Worm (Caenorhabditis elegans) whole organism, L4 larva: Measurements from ENCODE around the gene M110.10.

Experiments used
- D1046.2 ChIP-seq: fragments of 200-800 bp; sonication (Bioruptor generic); IDR thresholded peaks from 2 replicates; pipeline ENCODE4 v1.3.6; 2022; ENCODE audit warnings: missing genetic modification characterization, missing compliant biosample characterization
- F26F4.8 ChIP-seq: fragments of 200-800 bp; sonication (Bioruptor generic); conservative IDR thresholded peaks from 2 replicates; pipeline ENCODE4 v1.3.6; 2022; ENCODE audit warnings: missing genetic modification characterization, missing compliant biosample characterization
- F37D6.2 ChIP-seq: sonication (generic microtip); optimal IDR thresholded peaks from 2 replicates; lab custom pipeline; 2016; ENCODE audit warnings: mild to moderate bottlenecking, missing genetic modification characterization, missing compliant biosample characterization
- R02D3.7 ChIP-seq: fragments of 150-350 bp; sonication (generic microtip); optimal IDR thresholded peaks from 3 replicates; lab custom pipeline; 2014; ENCODE audit warnings: missing biosample characterization, missing genetic modification characterization
- T26A8.4 ChIP-seq: fragments of 200-800 bp; sonication (Bioruptor generic); IDR thresholded peaks from 2 replicates; pipeline ENCODE4 v1.3.6; 2022; ENCODE audit warnings: missing genetic modification characterization, missing compliant biosample characterization
- Y105C5A.15 ChIP-seq: fragments of 200-800 bp; sonication (Bioruptor generic); IDR thresholded peaks from 2 replicates; pipeline ENCODE4 v1.3.6; 2022; ENCODE audit warnings: missing genetic modification characterization, missing compliant biosample characterization
- Y75B8A.6 ChIP-seq: fragments of 200-800 bp; sonication (Bioruptor generic); IDR thresholded peaks from 2 replicates; pipeline ENCODE4 v1.3.6; 2022; ENCODE audit warnings: missing genetic modification reagents, missing genetic modification characterization, missing compliant biosample characterization
- ZK546.5 ChIP-seq, 2 experiments: sonication (generic microtip); optimal IDR thresholded peaks; 2 replicates each; lab custom pipeline; 2017; ENCODE audit warnings: missing biosample characterization in 2 of 2, missing genetic modification characterization in 2 of 2
- arid-1 ChIP-seq: fragments of 200-800 bp; sonication (Bioruptor generic); conservative IDR thresholded peaks from 2 replicates; pipeline ENCODE4 v1.3.6; 2022; ENCODE audit warnings: missing genetic modification reagents, missing genetic modification characterization, missing compliant biosample characterization
- ceh-28 ChIP-seq: fragments of 150-350 bp; optimal IDR thresholded peaks from 2 replicates; lab custom pipeline; 2014; ENCODE audit warnings: missing biosample characterization, missing genetic modification reagents, missing genetic modification characterization
- ceh-44 ChIP-seq: fragments of 200-800 bp; sonication (Bioruptor generic); IDR thresholded peaks from 2 replicates; pipeline ENCODE4 v1.3.6; 2022; ENCODE audit warnings: missing genetic modification reagents, missing genetic modification characterization, missing compliant biosample characterization
- ceh-62 ChIP-seq: sonication (generic microtip); optimal IDR thresholded peaks from 2 replicates; lab custom pipeline; 2017; ENCODE audit warnings: missing biosample characterization, missing genetic modification characterization
- cey-2 ChIP-seq: sonication (generic microtip); optimal IDR thresholded peaks from 3 replicates; lab custom pipeline; 2017; ENCODE audit warnings: missing genetic modification characterization, mild to moderate bottlenecking, missing compliant biosample characterization, antibody characterized with exemption, borderline replicate concordance; ENCODE audit not compliant: insufficient read depth
- ctbp-1 ChIP-seq: fragments of 200-800 bp; sonication (Bioruptor generic); IDR thresholded peaks from 2 replicates; pipeline ENCODE4 v1.3.6; 2022; ENCODE audit warnings: missing genetic modification reagents, missing genetic modification characterization, missing compliant biosample characterization
- daf-16 ChIP-seq, 3 experiments: sonication (generic microtip); optimal IDR thresholded peaks; 2 replicates each; lab custom pipeline; 2016 to 2017; ENCODE audit warnings: missing genetic modification characterization in 3 of 3, missing genetic modification reagents in 3 of 3, mild to moderate bottlenecking in 2 of 3, missing compliant biosample characterization in 2 of 3, missing biosample characterization in 1 of 3, moderate library complexity in 1 of 3
- daf-8 ChIP-seq: fragments of 200-800 bp; sonication (Bioruptor generic); IDR thresholded peaks from 2 replicates; pipeline ENCODE4 v1.3.6; 2022; ENCODE audit warnings: missing genetic modification characterization, missing compliant biosample characterization
- dmd-6 ChIP-seq: fragments of 200-800 bp; sonication (Bioruptor generic); IDR thresholded peaks from 2 replicates; pipeline ENCODE4 v1.3.6; 2022; ENCODE audit warnings: missing genetic modification reagents, missing genetic modification characterization, missing compliant biosample characterization
- dve-1 ChIP-seq: sonication (generic microtip); optimal IDR thresholded peaks from 2 replicates; lab custom pipeline; 2017; ENCODE audit warnings: antibody characterized with exemption, mild to moderate bottlenecking, missing genetic modification characterization, missing compliant biosample characterization; ENCODE audit not compliant: insufficient read depth
- egl-27 ChIP-seq: sonication (generic microtip); optimal IDR thresholded peaks from 3 replicates; lab custom pipeline; 2017; ENCODE audit warnings: missing biosample characterization, missing genetic modification reagents, missing genetic modification characterization
- fkh-10 ChIP-seq: fragments of 150-350 bp; optimal IDR thresholded peaks from 2 replicates; lab custom pipeline; 2014; ENCODE audit warnings: missing biosample characterization, missing genetic modification reagents, missing genetic modification characterization
- hif-1 ChIP-seq, 2 experiments: sonication (generic microtip); optimal IDR thresholded peaks; 2 replicates each; lab custom pipeline; 2016 to 2017; ENCODE audit warnings: missing compliant biosample characterization in 2 of 2, missing genetic modification characterization in 2 of 2, missing genetic modification reagents in 2 of 2, missing genotype in 2 of 2, mild to moderate bottlenecking in 1 of 2
- hlh-11 ChIP-seq: fragments of 200-800 bp; sonication (Bioruptor generic); optimal IDR thresholded peaks from 2 replicates; lab custom pipeline; 2018; ENCODE audit warnings: mild to moderate bottlenecking, missing genetic modification characterization, missing compliant biosample characterization
- hlh-30 ChIP-seq: sonication (generic microtip); optimal IDR thresholded peaks from 2 replicates; lab custom pipeline; 2017; ENCODE audit warnings: antibody characterized with exemption, mild to moderate bottlenecking, missing genetic modification characterization, missing compliant biosample characterization; ENCODE audit not compliant: insufficient read depth
- hmg-1.1 ChIP-seq: fragments of 200-800 bp; sonication (Bioruptor generic); IDR thresholded peaks from 2 replicates; pipeline ENCODE4 v1.3.6; 2022; ENCODE audit warnings: missing genetic modification reagents, missing genetic modification characterization, missing compliant biosample characterization
- jun-1 ChIP-seq: fragments of 150-350 bp; optimal IDR thresholded peaks from 2 replicates; lab custom pipeline; 2014; ENCODE audit warnings: missing biosample characterization, missing genetic modification reagents, missing genetic modification characterization
- lim-7 ChIP-seq: fragments of 200-800 bp; sonication (Bioruptor generic); IDR thresholded peaks from 2 replicates; pipeline ENCODE4 v1.3.6; 2022; ENCODE audit warnings: missing genetic modification characterization, missing compliant biosample characterization
- lin-13 ChIP-seq: fragments of 150-350 bp; optimal IDR thresholded peaks from 2 replicates; lab custom pipeline; 2014; ENCODE audit warnings: missing biosample characterization, missing genetic modification reagents, missing genetic modification characterization
- lin-29 ChIP-seq: fragments of 200-800 bp; sonication (Bioruptor generic); IDR thresholded peaks from 2 replicates; pipeline ENCODE4 v1.3.6; 2022; ENCODE audit warnings: missing genetic modification reagents, missing genetic modification characterization, missing compliant biosample characterization
- lin-38 ChIP-seq: fragments of 200-800 bp; sonication (Bioruptor generic); IDR thresholded peaks from 2 replicates; pipeline ENCODE4 v1.3.6; 2022; ENCODE audit warnings: missing genetic modification reagents, missing genetic modification characterization, missing compliant biosample characterization
- lir-3 ChIP-seq: sonication (generic microtip); optimal IDR thresholded peaks from 2 replicates; lab custom pipeline; 2016; ENCODE audit warnings: mild to moderate bottlenecking, missing genetic modification characterization, missing compliant biosample characterization
- madf-5 ChIP-seq, 2 experiments: fragments of 200-800 bp; sonication (Bioruptor generic); IDR thresholded peaks; 2 replicates each; pipeline ENCODE4 v1.3.6; 2022; ENCODE audit warnings: missing compliant biosample characterization in 2 of 2, missing genetic modification characterization in 2 of 2
- mdl-1 ChIP-seq, 2 experiments: fragments of 150-350 bp in 1 of 2; sonication (generic microtip) in 1 of 2; optimal IDR thresholded peaks; 2 replicates each; lab custom pipeline; 2014 to 2017; ENCODE audit warnings: missing biosample characterization in 2 of 2, missing genetic modification characterization in 2 of 2
- mep-1 ChIP-seq: fragments of 150-350 bp; sonication (generic microtip); optimal IDR thresholded peaks from 3 replicates; lab custom pipeline; 2014; ENCODE audit warnings: missing biosample characterization, missing genetic modification characterization
- mes-2 ChIP-seq: sonication (generic microtip); optimal IDR thresholded peaks from 2 replicates; lab custom pipeline; 2016; ENCODE audit warnings: missing genotype, mild to moderate bottlenecking, missing genetic modification characterization, missing compliant biosample characterization; ENCODE audit not compliant: poor library complexity, severe bottlenecking
- mxl-3 ChIP-seq: fragments of 200-800 bp; sonication (Bioruptor generic); optimal IDR thresholded peaks from 2 replicates; lab custom pipeline; 2018; ENCODE audit warnings: mild to moderate bottlenecking, missing genetic modification characterization, missing compliant biosample characterization
- nhr-102 ChIP-seq: sonication (generic microtip); optimal IDR thresholded peaks from 2 replicates; lab custom pipeline; 2016; ENCODE audit warnings: mild to moderate bottlenecking, missing genetic modification characterization, moderate library complexity, missing compliant biosample characterization
- nhr-25 ChIP-seq: sonication (generic microtip); optimal IDR thresholded peaks from 2 replicates; lab custom pipeline; 2017; ENCODE audit warnings: missing genetic modification characterization, mild to moderate bottlenecking, missing compliant biosample characterization, antibody characterized with exemption, moderate library complexity, borderline replicate concordance; ENCODE audit not compliant: insufficient read depth
- nhr-28 ChIP-seq: fragments of 150-350 bp; optimal IDR thresholded peaks from 2 replicates; lab custom pipeline; 2014; ENCODE audit warnings: missing biosample characterization, missing genetic modification characterization
- nhr-6 ChIP-seq: fragments of 150-350 bp; optimal IDR thresholded peaks from 2 replicates; lab custom pipeline; 2014; ENCODE audit warnings: missing biosample characterization, missing genetic modification characterization
- nhr-76 ChIP-seq: fragments of 150-350 bp; optimal IDR thresholded peaks from 2 replicates; lab custom pipeline; 2014; ENCODE audit warnings: missing biosample characterization, missing genetic modification characterization
- pha-4 ChIP-seq, 2 experiments: fragments of 150-350 bp in 1 of 2; fragments of 200-800 bp in 1 of 2; sonication (Bioruptor generic) in 1 of 2; IDR thresholded peaks in 1 of 2; optimal IDR thresholded peaks in 1 of 2; 2 replicates each; pipeline versions ENCODE4 v1.3.6 to Lab custom; 2014 to 2022; ENCODE audit warnings: missing genetic modification characterization in 2 of 2, missing genetic modification reagents in 2 of 2, missing biosample characterization in 1 of 2, missing compliant biosample characterization in 1 of 2
- sdz-12 ChIP-seq: fragments of 200-800 bp; sonication (Bioruptor generic); optimal IDR thresholded peaks from 2 replicates; lab custom pipeline; 2018; ENCODE audit warnings: mild to moderate bottlenecking, missing genetic modification characterization, missing compliant biosample characterization
- snpc-4 ChIP-seq: fragments of 150-350 bp; optimal IDR thresholded peaks from 2 replicates; lab custom pipeline; 2014; ENCODE audit warnings: missing biosample characterization, missing genetic modification characterization
- spr-1 ChIP-seq: sonication (generic microtip); optimal IDR thresholded peaks from 2 replicates; lab custom pipeline; 2016; ENCODE audit warnings: mild to moderate bottlenecking, missing genetic modification characterization, missing compliant biosample characterization
- tag-97 ChIP-seq: fragments of 200-800 bp; sonication (Bioruptor generic); IDR thresholded peaks from 2 replicates; pipeline ENCODE4 v1.3.6; 2022; ENCODE audit warnings: missing genetic modification characterization, missing compliant biosample characterization
- tra-1 ChIP-seq: fragments of 200-800 bp; sonication (Bioruptor generic); IDR thresholded peaks from 2 replicates; pipeline ENCODE4 v1.3.6; 2022; ENCODE audit warnings: missing genetic modification reagents, missing genetic modification characterization, missing compliant biosample characterization
- unc-62 ChIP-seq, 3 experiments: fragments of 150-350 bp in 1 of 3; sonication (generic microtip); optimal IDR thresholded peaks in 2 of 3; peaks in 1 of 3; 1 replicate in 1 of 3; 2 replicates in 2 of 3; lab custom pipeline; 2014 to 2017; ENCODE audit warnings: missing biosample characterization in 3 of 3, missing genetic modification characterization in 3 of 3, missing genetic modification reagents in 3 of 3, missing genotype in 1 of 3
- zip-11 ChIP-seq: fragments of 200-800 bp; sonication (Bioruptor generic); IDR thresholded peaks from 2 replicates; pipeline ENCODE4 v1.3.6; 2022; ENCODE audit warnings: missing genetic modification characterization, missing compliant biosample characterization
- ztf-11 ChIP-seq: fragments of 150-350 bp; optimal IDR thresholded peaks from 2 replicates; lab custom pipeline; 2014; ENCODE audit warnings: missing biosample characterization, missing genetic modification characterization

The M110.10 gene

DNA sequence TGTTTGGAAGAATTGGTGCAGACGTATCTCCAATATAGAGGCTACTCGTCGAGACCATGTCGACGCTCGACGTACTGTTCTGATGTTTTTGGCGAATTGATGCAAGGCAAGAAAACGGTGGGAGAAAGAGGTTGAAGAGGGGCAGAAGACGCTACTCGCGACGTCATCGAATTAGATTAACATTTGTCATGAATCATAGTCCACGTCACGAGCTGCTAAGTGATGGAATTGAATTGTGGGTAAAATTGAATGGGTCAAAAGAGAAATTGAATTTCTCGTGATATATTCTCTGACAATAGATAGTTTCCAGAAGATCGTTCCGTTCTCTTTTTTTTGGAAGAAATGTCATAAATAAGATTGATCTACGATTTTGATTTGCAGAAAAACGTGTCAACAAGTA is 45.4 kb upstream of the M110.10 start:
- TF ChIP-seq mxl-3 (peak; percentile 27), nhr-28 (tag; lab: Kevin White, UChicago) (peak; percentile 12), hif-1 (tag; optimal IDR thresholded peaks at IDR 0.05; lab: Kevin White, UChicago) (no peak), pha-4 (GFP tag; IDR thresholded peaks at IDR 0.05; lab: Robert Waterston, UW) (no peak), pha-4 (tag; optimal IDR thresholded peaks at IDR 0.05; lab: Kevin White, UChicago) (no peak), madf-5 (GFP tag; IDR thresholded peaks at IDR 0.05; lab: Robert Waterston, UW) (no peak), zip-11 (no peak), Y105C5A.15 (GFP tag; lab: Robert Waterston, UW) (no peak), F26F4.8 (no peak), dmd-6 (GFP tag; lab: Robert Waterston, UW) (peak; percentile 48), lir-3 (tag; lab: Kevin White, UChicago) (no peak), ztf-11 (tag; lab: Kevin White, UChicago) (no peak), D1046.2 (GFP tag; lab: Robert Waterston, UW) (no peak), mes-2 (tag; lab: Kevin White, UChicago) (no peak), nhr-102 (tag; lab: Kevin White, UChicago) (no peak), Y75B8A.6 (GFP tag; lab: Robert Waterston, UW) (no peak), ceh-28 (tag; lab: Kevin White, UChicago) (no peak), ctbp-1 (no peak), ceh-62 (tag; lab: Kevin White, UChicago) (no peak), hlh-30 (peak; percentile 70), tag-97 (no peak), dve-1 (tag; lab: Kevin White, UChicago) (no peak), egl-27 (tag; lab: Kevin White, UChicago) (no peak), sdz-12 (no peak), spr-1 (tag; lab: Kevin White, UChicago) (no peak), F37D6.2 (tag; lab: Kevin White, UChicago) (no peak), jun-1 (no peak), snpc-4 (no peak), cey-2 (tag; lab: Kevin White, UChicago) (no peak), arid-1 (no peak), ZK546.5 (tag; optimal IDR thresholded peaks at IDR 0.05; lab: Kevin White, UChicago) (no peak), lin-38 (no peak), daf-16 (GFP tag; optimal IDR thresholded peaks at IDR 0.05; lab: Kevin White, UChicago) (no peak), daf-16 (tag; optimal IDR thresholded peaks at IDR 0.05; lab: Kevin White, UChicago) (no peak), daf-8 (GFP tag; lab: Robert Waterston, UW) (no peak), nhr-6 (tag; lab: Kevin White, UChicago) (no peak), lin-29 (GFP tag; lab: Robert Waterston, UW) (no peak), tra-1 (GFP tag; lab: Robert Waterston, UW) (0 out of 2 replicates have a peak, but pooled peaks have one; percentile 15), nhr-76 (no peak), T26A8.4 (GFP tag; lab: Robert Waterston, UW) (no peak), fkh-10 (GFP tag; lab: Kevin White, UChicago) (no peak), hmg-1.1 (GFP tag; lab: Robert Waterston, UW) (no peak), lin-13 (GFP tag; lab: Kevin White, UChicago) (no peak), unc-62 (GFP tag; optimal IDR thresholded peaks at IDR 0.05 in 1 of 2; lab: Kevin White, UChicago) (peak in 1 of 2 experiments; percentile 7), unc-62 (tag; optimal IDR thresholded peaks at IDR 0.05; lab: Kevin White, UChicago) (no peak), ceh-44 (GFP tag; lab: Robert Waterston, UW) (no peak), mep-1 (tag; lab: Kevin White, UChicago) (no peak), R02D3.7 (tag; lab: Kevin White, UChicago) (no peak), hlh-11 (tag; lab: Kevin White, UChicago) (peak; percentile 50), lim-7 (no peak), mdl-1 (tag; optimal IDR thresholded peaks at IDR 0.05; lab: Kevin White, UChicago) (no peak), nhr-25 (tag; lab: Kevin White, UChicago) (peak; percentile 2)
